Worm (Caenorhabditis elegans): ENCODE data around the gene T02D1.9.

The T02D1.9 gene

DNA sequence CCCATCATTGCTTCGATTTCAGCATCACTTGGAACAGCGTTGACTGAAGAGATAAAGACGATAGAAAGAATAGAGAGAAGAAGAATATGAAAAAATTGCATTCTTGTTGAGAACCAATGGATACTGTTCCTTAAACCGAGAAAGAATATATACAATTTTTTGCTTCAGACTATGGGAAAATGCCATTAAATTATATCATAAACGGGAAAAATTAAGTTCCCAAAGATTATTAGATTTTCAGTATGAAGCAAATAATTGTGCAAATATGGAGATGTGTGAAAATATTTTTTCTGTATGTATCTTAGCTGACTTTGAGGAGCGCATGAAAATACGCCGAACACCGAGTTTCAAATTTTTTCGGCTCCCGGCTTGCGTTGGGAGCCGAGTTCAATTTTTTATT, at the start of gene T02D1.9:
Gene T02D1.9 (minus strand): TSS at position 101 of the 400 bp plus-strand sequence.
- TF ChIP-seq sea-1 (GFP tag; conservative IDR thresholded peaks at IDR 0.05) (no peak), ets-7 (tag; optimal IDR thresholded peaks at IDR 0.05) (no peak), B0310.2 (tag; optimal IDR thresholded peaks at IDR 0.05) (no peak), ceh-36 (tag; optimal IDR thresholded peaks at IDR 0.05) (no peak), ama-1 (optimal IDR thresholded peaks at IDR 0.05) (no peak), hnd-1 (tag; optimal IDR thresholded peaks at IDR 0.05) (no peak), scrt-1 (GFP tag; IDR thresholded peaks at IDR 0.05) (no peak), pes-1 (GFP tag; IDR thresholded peaks at IDR 0.05) (no peak), hmbx-1 (tag; optimal IDR thresholded peaks at IDR 0.05) (no peak), aly-1 (tag; optimal IDR thresholded peaks at IDR 0.05) (no peak), ceh-13 (GFP tag; optimal IDR thresholded peaks at IDR 0.05) (no peak), tra-4 (tag; optimal IDR thresholded peaks at IDR 0.05) (no peak), tbx-11 (GFP tag; IDR thresholded peaks at IDR 0.05) (no peak), flt-1 (GFP tag; IDR thresholded peaks at IDR 0.05) (no peak), tbx-37 (GFP tag; conservative IDR thresholded peaks at IDR 0.05) (no peak), hmg-4 (GFP tag; optimal IDR thresholded peaks at IDR 0.05) (no peak), F13C5.2 (tag; optimal IDR thresholded peaks at IDR 0.05) (no peak)

DNA sequence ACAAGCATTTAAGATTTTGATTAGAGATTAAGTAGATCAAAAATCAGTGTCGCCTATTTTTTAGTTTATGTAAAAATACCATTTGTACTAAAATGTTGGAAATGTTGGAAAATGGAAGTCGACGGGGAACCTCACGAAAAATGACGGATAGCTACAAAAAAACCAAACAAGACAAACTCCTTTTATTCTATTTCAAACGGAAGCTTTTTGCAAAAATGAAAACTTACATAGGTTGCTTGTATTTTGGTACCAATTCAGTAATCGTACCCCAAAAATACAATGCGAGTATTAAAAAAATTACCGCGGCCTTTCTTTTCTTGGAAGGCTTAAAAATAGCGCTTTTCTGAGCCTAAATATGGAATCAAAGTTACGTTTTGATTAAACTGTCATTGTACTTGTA, 46.6 kb upstream of the T02D1.9 start:
- TF ChIP-seq flt-1 (GFP tag; IDR thresholded peaks at IDR 0.05) (no peak), ceh-13 (GFP tag; optimal IDR thresholded peaks at IDR 0.05) (no peak), sea-1 (GFP tag; conservative IDR thresholded peaks at IDR 0.05) (no peak), ets-7 (tag; optimal IDR thresholded peaks at IDR 0.05) (no peak), pes-1 (GFP tag; IDR thresholded peaks at IDR 0.05) (no peak), tbx-11 (GFP tag; IDR thresholded peaks at IDR 0.05) (no peak), tra-4 (tag; optimal IDR thresholded peaks at IDR 0.05) (no peak), tbx-37 (GFP tag; conservative IDR thresholded peaks at IDR 0.05) (no peak), hmbx-1 (tag; optimal IDR thresholded peaks at IDR 0.05) (no peak), hnd-1 (tag; optimal IDR thresholded peaks at IDR 0.05) (no peak), F13C5.2 (tag; optimal IDR thresholded peaks at IDR 0.05) (no peak), ama-1 (optimal IDR thresholded peaks at IDR 0.05) (no peak), aly-1 (tag; optimal IDR thresholded peaks at IDR 0.05) (no peak), B0310.2 (tag; optimal IDR thresholded peaks at IDR 0.05) (no peak), scrt-1 (GFP tag; IDR thresholded peaks at IDR 0.05) (no peak), ceh-36 (tag; optimal IDR thresholded peaks at IDR 0.05) (no peak), hmg-4 (GFP tag; optimal IDR thresholded peaks at IDR 0.05) (no peak)

DNA sequence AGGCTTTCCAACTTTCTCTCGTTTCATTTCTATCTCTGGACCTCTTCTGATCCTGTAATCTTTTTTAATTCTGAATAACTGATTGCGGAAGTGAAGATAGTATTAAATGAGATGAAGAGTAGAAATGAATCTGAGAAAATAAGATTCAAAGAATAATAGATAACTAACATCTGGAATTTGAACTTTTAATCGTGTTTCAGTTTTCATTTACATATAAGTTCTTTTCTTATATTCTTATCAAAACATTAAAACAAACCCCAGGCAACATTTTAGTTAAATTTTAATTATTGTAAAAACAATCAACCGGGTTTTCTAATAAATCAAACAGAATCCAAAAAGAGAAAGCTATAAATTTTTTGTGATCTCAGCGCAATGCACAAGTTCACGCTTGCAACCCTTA, 45.8 kb upstream of the T02D1.9 start:
- no peak for TF ChIP-seq tbx-37 (GFP tag; conservative IDR thresholded peaks at IDR 0.05)
- no peak for TF ChIP-seq hnd-1 (tag; optimal IDR thresholded peaks at IDR 0.05)
- TF ChIP-seq scrt-1 (GFP tag; IDR thresholded peaks at IDR 0.05): no peak
- TF ChIP-seq B0310.2 (tag; optimal IDR thresholded peaks at IDR 0.05): no peak
- no peak for TF ChIP-seq pes-1 (GFP tag; IDR thresholded peaks at IDR 0.05)
- no peak for TF ChIP-seq ceh-36 (tag; optimal IDR thresholded peaks at IDR 0.05)
- TF ChIP-seq tbx-11 (GFP tag; IDR thresholded peaks at IDR 0.05): no peak
- TF ChIP-seq hmbx-1 (tag; optimal IDR thresholded peaks at IDR 0.05): no peak
- TF ChIP-seq tra-4 (tag; optimal IDR thresholded peaks at IDR 0.05): no peak
- TF ChIP-seq F13C5.2 (tag; optimal IDR thresholded peaks at IDR 0.05): no peak

- no peak for TF ChIP-seq sea-1 (GFP tag; conservative IDR thresholded peaks at IDR 0.05)
- TF ChIP-seq tbx-11 (GFP tag; IDR thresholded peaks at IDR 0.05): no peak
- no peak for TF ChIP-seq ets-7 (tag; optimal IDR thresholded peaks at IDR 0.05)
- TF ChIP-seq flt-1 (GFP tag; IDR thresholded peaks at IDR 0.05): no peak
- no peak for TF ChIP-seq aly-1 (tag; optimal IDR thresholded peaks at IDR 0.05)
- no peak for TF ChIP-seq hmbx-1 (tag; optimal IDR thresholded peaks at IDR 0.05)
- no peak for TF ChIP-seq hnd-1 (tag; optimal IDR thresholded peaks at IDR 0.05)
- TF ChIP-seq hmg-4 (GFP tag; optimal IDR thresholded peaks at IDR 0.05): no peak
These were observed 43.1 kb upstream of the T02D1.9 start, which contains the start of gene F11E6.8 for ce11 chrIV:17450443-17450842. TSS of gene F11E6.8 (minus strand) at chrIV:17450543.

ce11 chrIV:17448319-17448718, 40.9 kb upstream of the T02D1.9 start:
- TF ChIP-seq tbx-37 (GFP tag; conservative IDR thresholded peaks at IDR 0.05): no peak
- no peak for TF ChIP-seq ceh-13 (GFP tag; optimal IDR thresholded peaks at IDR 0.05)
- TF ChIP-seq scrt-1 (GFP tag; IDR thresholded peaks at IDR 0.05): no peak
- TF ChIP-seq hmbx-1 (tag; optimal IDR thresholded peaks at IDR 0.05): no peak
- TF ChIP-seq hmg-4 (GFP tag; optimal IDR thresholded peaks at IDR 0.05): no peak
- no peak for TF ChIP-seq hnd-1 (tag; optimal IDR thresholded peaks at IDR 0.05)
- TF ChIP-seq sea-1 (GFP tag; conservative IDR thresholded peaks at IDR 0.05): no peak
- no peak for TF ChIP-seq ceh-36 (tag; optimal IDR thresholded peaks at IDR 0.05)
- no peak for TF ChIP-seq ama-1 (optimal IDR thresholded peaks at IDR 0.05)
- TF ChIP-seq tra-4 (tag; optimal IDR thresholded peaks at IDR 0.05): no peak
- no peak for TF ChIP-seq pes-1 (GFP tag; IDR thresholded peaks at IDR 0.05)
- no peak for TF ChIP-seq flt-1 (GFP tag; IDR thresholded peaks at IDR 0.05)
- TF ChIP-seq aly-1 (tag; optimal IDR thresholded peaks at IDR 0.05): no peak
- TF ChIP-seq F13C5.2 (tag; optimal IDR thresholded peaks at IDR 0.05): no peak
- TF ChIP-seq B0310.2 (tag; optimal IDR thresholded peaks at IDR 0.05): no peak
- TF ChIP-seq tbx-11 (GFP tag; IDR thresholded peaks at IDR 0.05): no peak
- TF ChIP-seq ets-7 (tag; optimal IDR thresholded peaks at IDR 0.05): no peak

DNA sequence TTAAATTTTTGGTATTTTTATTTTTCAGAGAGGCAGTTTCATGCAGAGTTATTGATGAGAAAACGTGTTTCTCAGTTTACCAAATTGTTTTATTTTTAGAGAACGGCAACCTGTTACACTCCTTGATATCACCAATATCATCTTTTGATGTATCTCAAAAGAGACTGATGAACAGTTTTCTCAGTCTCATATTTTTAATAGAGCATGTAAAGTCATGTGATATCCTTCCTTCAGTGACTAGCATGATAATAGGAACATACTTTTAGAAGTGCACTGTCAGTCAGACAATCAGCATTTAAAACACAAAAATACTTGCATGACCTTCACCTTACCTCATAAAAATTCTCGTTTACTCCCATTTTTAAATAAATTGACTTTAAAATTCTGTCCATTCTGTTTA, 35.1 kb upstream of the T02D1.9 start, which contains the start of gene F11E6.11:
Gene F11E6.11 (plus strand): TSS at position 325 of the 400 bp plus-strand sequence.
- TF ChIP-seq tbx-11 (GFP tag; IDR thresholded peaks at IDR 0.05) (no peak), ets-7 (tag; optimal IDR thresholded peaks at IDR 0.05) (no peak), flt-1 (GFP tag; IDR thresholded peaks at IDR 0.05) (no peak), tbx-37 (GFP tag; conservative IDR thresholded peaks at IDR 0.05) (no peak), scrt-1 (GFP tag; IDR thresholded peaks at IDR 0.05) (no peak), aly-1 (tag; optimal IDR thresholded peaks at IDR 0.05) (no peak), hnd-1 (tag; optimal IDR thresholded peaks at IDR 0.05) (no peak)

ce11 chrIV:17441260-17441659, 33.9 kb upstream of the T02D1.9 start:
- no peak for TF ChIP-seq hmbx-1 (tag; optimal IDR thresholded peaks at IDR 0.05)
- no peak for TF ChIP-seq scrt-1 (GFP tag; IDR thresholded peaks at IDR 0.05)
- no peak for TF ChIP-seq hmg-4 (GFP tag; optimal IDR thresholded peaks at IDR 0.05)
- no peak for TF ChIP-seq aly-1 (tag; optimal IDR thresholded peaks at IDR 0.05)
- no peak for TF ChIP-seq B0310.2 (tag; optimal IDR thresholded peaks at IDR 0.05)
- TF ChIP-seq ama-1 (optimal IDR thresholded peaks at IDR 0.05): no peak
- no peak for TF ChIP-seq ceh-36 (tag; optimal IDR thresholded peaks at IDR 0.05)
- no peak for TF ChIP-seq flt-1 (GFP tag; IDR thresholded peaks at IDR 0.05)
- TF ChIP-seq sea-1 (GFP tag; conservative IDR thresholded peaks at IDR 0.05): no peak
- TF ChIP-seq pes-1 (GFP tag; IDR thresholded peaks at IDR 0.05): no peak
- TF ChIP-seq tra-4 (tag; optimal IDR thresholded peaks at IDR 0.05): no peak
- TF ChIP-seq ceh-13 (GFP tag; optimal IDR thresholded peaks at IDR 0.05): no peak
- TF ChIP-seq tbx-37 (GFP tag; conservative IDR thresholded peaks at IDR 0.05): no peak
- no peak for TF ChIP-seq tbx-11 (GFP tag; IDR thresholded peaks at IDR 0.05)
- no peak for TF ChIP-seq hnd-1 (tag; optimal IDR thresholded peaks at IDR 0.05)
- no peak for TF ChIP-seq ets-7 (tag; optimal IDR thresholded peaks at IDR 0.05)
- no peak for TF ChIP-seq F13C5.2 (tag; optimal IDR thresholded peaks at IDR 0.05)
